Worm (Caenorhabditis elegans) whole organism, late embryonic: ENCODE data around the gene ddx-23.

Source experiments
- C08G9.2 ChIP-seq: sonication (generic microtip); optimal IDR thresholded peaks from 2 replicates; lab custom pipeline; 2016; ENCODE audit warnings: mild to moderate bottlenecking, missing genetic modification characterization, moderate library complexity, missing compliant biosample characterization
- F13H6.1 ChIP-seq: sonication (generic microtip); optimal IDR thresholded peaks from 2 replicates; lab custom pipeline; 2016; ENCODE audit warnings: missing genetic modification characterization, missing compliant biosample characterization
- K02D7.2 ChIP-seq: sonication (generic microtip); optimal IDR thresholded peaks from 2 replicates; lab custom pipeline; 2017; ENCODE audit warnings: mild to moderate bottlenecking, missing genetic modification characterization, missing compliant biosample characterization
- K09A11.1 ChIP-seq: sonication (generic microtip); optimal IDR thresholded peaks from 2 replicates; lab custom pipeline; 2017; ENCODE audit warnings: antibody characterized with exemption, mild to moderate bottlenecking, missing genetic modification characterization, missing compliant biosample characterization; ENCODE audit not compliant: insufficient read depth
- Y22D7AL.16 ChIP-seq: sonication (generic microtip); optimal IDR thresholded peaks from 2 replicates; lab custom pipeline; 2016; ENCODE audit warnings: missing genetic modification characterization, missing compliant biosample characterization
- ahr-1 ChIP-seq: sonication (generic microtip); optimal IDR thresholded peaks from 2 replicates; lab custom pipeline; 2016; ENCODE audit warnings: missing genetic modification characterization, missing compliant biosample characterization
- ama-1 ChIP-seq: fragments of 150-350 bp; optimal IDR thresholded peaks from 2 replicates; lab custom pipeline; 2014
- ceh-14 ChIP-seq: sonication (generic microtip); optimal IDR thresholded peaks from 2 replicates; lab custom pipeline; 2016; ENCODE audit warnings: missing genotype, missing genetic modification characterization, missing compliant biosample characterization
- ceh-18 ChIP-seq: sonication (generic microtip); optimal IDR thresholded peaks from 2 replicates; lab custom pipeline; 2016; ENCODE audit warnings: missing genetic modification characterization, missing compliant biosample characterization
- ceh-2 ChIP-seq: sonication (generic microtip); optimal IDR thresholded peaks from 2 replicates; lab custom pipeline; 2016; ENCODE audit warnings: missing genotype, missing genetic modification characterization, missing compliant biosample characterization
- ceh-24 ChIP-seq: sonication (generic microtip); optimal IDR thresholded peaks from 2 replicates; lab custom pipeline; 2016; ENCODE audit warnings: mild to moderate bottlenecking, missing genetic modification characterization, missing compliant biosample characterization
- ceh-31 ChIP-seq: sonication (generic microtip); optimal IDR thresholded peaks from 2 replicates; lab custom pipeline; 2016; ENCODE audit warnings: missing genetic modification characterization, missing compliant biosample characterization
- ceh-34 ChIP-seq: sonication (generic microtip); optimal IDR thresholded peaks from 2 replicates; lab custom pipeline; 2016; ENCODE audit warnings: mild to moderate bottlenecking, missing genetic modification characterization, missing compliant biosample characterization
- ceh-45 ChIP-seq: fragments of 200-800 bp; sonication (Bioruptor generic); IDR thresholded peaks from 2 replicates; pipeline ENCODE4 v1.3.6; 2022; ENCODE audit warnings: missing genetic modification reagents, missing genetic modification characterization, missing compliant biosample characterization
- ceh-6 ChIP-seq: fragments of 200-800 bp; sonication (Bioruptor generic); optimal IDR thresholded peaks from 2 replicates; lab custom pipeline; 2018; ENCODE audit warnings: mild to moderate bottlenecking, missing genetic modification characterization, missing compliant biosample characterization
- che-1 ChIP-seq: sonication (generic microtip); optimal IDR thresholded peaks from 2 replicates; lab custom pipeline; 2016; ENCODE audit warnings: mild to moderate bottlenecking, missing genetic modification characterization, missing compliant biosample characterization
- dmd-4 ChIP-seq: sonication (generic microtip); optimal IDR thresholded peaks from 2 replicates; lab custom pipeline; 2016; ENCODE audit warnings: borderline replicate concordance, missing genetic modification characterization, missing compliant biosample characterization
- dve-1 ChIP-seq: sonication (generic microtip); optimal IDR thresholded peaks from 2 replicates; lab custom pipeline; 2017; ENCODE audit warnings: antibody characterized with exemption, mild to moderate bottlenecking, missing genetic modification characterization, missing compliant biosample characterization
- elt-2 ChIP-seq: sonication (generic microtip); optimal IDR thresholded peaks from 2 replicates; lab custom pipeline; 2016; ENCODE audit warnings: missing genetic modification reagents, missing genetic modification characterization, missing compliant biosample characterization
- ets-4 ChIP-seq: sonication (generic microtip); optimal IDR thresholded peaks from 2 replicates; lab custom pipeline; 2016; ENCODE audit warnings: missing genetic modification characterization, missing compliant biosample characterization
- eyg-1 ChIP-seq: sonication (generic microtip); optimal IDR thresholded peaks from 2 replicates; lab custom pipeline; 2016; ENCODE audit warnings: missing genotype, missing genetic modification characterization, missing compliant biosample characterization
- fax-1 ChIP-seq: sonication (generic microtip); optimal IDR thresholded peaks from 2 replicates; lab custom pipeline; 2016; ENCODE audit warnings: missing genotype, missing genetic modification characterization, missing compliant biosample characterization
- fkh-10 ChIP-seq: fragments of 150-350 bp; optimal IDR thresholded peaks from 2 replicates; lab custom pipeline; 2014; ENCODE audit warnings: missing biosample characterization, missing genetic modification reagents, missing genetic modification characterization
- fkh-6 ChIP-seq: sonication (generic microtip); optimal IDR thresholded peaks from 2 replicates; lab custom pipeline; 2016; ENCODE audit warnings: missing genetic modification characterization, missing compliant biosample characterization
- hlh-13 ChIP-seq: fragments of 200-800 bp; sonication (Bioruptor generic); optimal IDR thresholded peaks from 2 replicates; lab custom pipeline; 2018; ENCODE audit warnings: mild to moderate bottlenecking, missing genetic modification characterization, missing compliant biosample characterization
- hlh-15 ChIP-seq: sonication (generic microtip); optimal IDR thresholded peaks from 2 replicates; lab custom pipeline; 2016; ENCODE audit warnings: missing genetic modification characterization, missing compliant biosample characterization
- hlh-6 ChIP-seq: sonication (generic microtip); optimal IDR thresholded peaks from 2 replicates; lab custom pipeline; 2016; ENCODE audit warnings: missing genotype, missing genetic modification characterization, missing compliant biosample characterization
- hlh-8 ChIP-seq: sonication (generic microtip); optimal IDR thresholded peaks from 2 replicates; lab custom pipeline; 2016; ENCODE audit warnings: missing genotype, missing genetic modification characterization, missing compliant biosample characterization
- lim-6 ChIP-seq: sonication (generic microtip); optimal IDR thresholded peaks from 2 replicates; lab custom pipeline; 2016; ENCODE audit warnings: missing genetic modification characterization, missing compliant biosample characterization
- lin-11 ChIP-seq: fragments of 200-800 bp; sonication (Bioruptor generic); optimal IDR thresholded peaks from 2 replicates; lab custom pipeline; 2018; ENCODE audit warnings: mild to moderate bottlenecking, missing genetic modification characterization, missing compliant biosample characterization
- nhr-11 ChIP-seq: fragments of 150-350 bp; optimal IDR thresholded peaks from 2 replicates; lab custom pipeline; 2014; ENCODE audit warnings: missing biosample characterization, missing genetic modification characterization
- odd-2 ChIP-seq: sonication (generic microtip); optimal IDR thresholded peaks from 2 replicates; lab custom pipeline; 2017; ENCODE audit warnings: antibody characterized with exemption, mild to moderate bottlenecking, missing genetic modification characterization, missing compliant biosample characterization
- pag-3 ChIP-seq: sonication (generic microtip); optimal IDR thresholded peaks from 2 replicates; lab custom pipeline; 2016; ENCODE audit warnings: missing compliant biosample characterization, missing genetic modification characterization, borderline replicate concordance
- pat-9 ChIP-seq: fragments of 200-800 bp; sonication (Bioruptor generic); optimal IDR thresholded peaks from 2 replicates; lab custom pipeline; 2018; ENCODE audit warnings: mild to moderate bottlenecking, missing genetic modification characterization, moderate library complexity, missing compliant biosample characterization
- pax-1 ChIP-seq: fragments of 150-350 bp; optimal IDR thresholded peaks from 2 replicates; lab custom pipeline; 2014; ENCODE audit warnings: missing biosample characterization, missing genetic modification characterization
- pha-2 ChIP-seq: sonication (generic microtip); optimal IDR thresholded peaks from 2 replicates; lab custom pipeline; 2017; ENCODE audit warnings: mild to moderate bottlenecking, missing genetic modification characterization, missing compliant biosample characterization
- pha-4 ChIP-seq: fragments of 150-350 bp; optimal IDR thresholded peaks from 2 replicates; lab custom pipeline; 2018; ENCODE audit warnings: missing biosample characterization, missing genetic modification reagents, missing genetic modification characterization
- pqm-1 ChIP-seq: sonication (generic microtip); optimal IDR thresholded peaks from 2 replicates; lab custom pipeline; 2016; ENCODE audit warnings: missing genetic modification characterization, missing compliant biosample characterization
- pros-1 ChIP-seq: fragments of 150-350 bp; optimal IDR thresholded peaks from 2 replicates; lab custom pipeline; 2014; ENCODE audit warnings: missing biosample characterization, missing genetic modification reagents, missing genetic modification characterization
- ref-2 ChIP-seq: sonication (generic microtip); optimal IDR thresholded peaks from 2 replicates; lab custom pipeline; 2016; ENCODE audit warnings: missing genetic modification characterization, missing compliant biosample characterization
- rnt-1 ChIP-seq: sonication (generic microtip); optimal IDR thresholded peaks from 2 replicates; lab custom pipeline; 2016; ENCODE audit warnings: missing genetic modification characterization, missing compliant biosample characterization
- sdc-2 ChIP-seq: sonication (generic microtip); optimal IDR thresholded peaks from 2 replicates; lab custom pipeline; 2016; ENCODE audit warnings: missing genotype, missing genetic modification characterization, missing compliant biosample characterization
- sox-2 ChIP-seq: fragments of 200-800 bp; sonication (Bioruptor generic); IDR thresholded peaks from 2 replicates; pipeline ENCODE4 v1.3.6; 2022; ENCODE audit warnings: missing genetic modification reagents, missing genetic modification characterization, missing compliant biosample characterization
- sox-4 ChIP-seq: sonication (generic microtip); optimal IDR thresholded peaks from 2 replicates; lab custom pipeline; 2017; ENCODE audit warnings: mild to moderate bottlenecking, missing genetic modification characterization, inconsistent platforms, missing compliant biosample characterization
- syd-9 ChIP-seq: sonication (generic microtip); optimal IDR thresholded peaks from 2 replicates; lab custom pipeline; 2016; ENCODE audit warnings: mild to moderate bottlenecking, missing genetic modification characterization, moderate library complexity, missing compliant biosample characterization
- unc-42 ChIP-seq: sonication (generic microtip); optimal IDR thresholded peaks from 2 replicates; lab custom pipeline; 2016; ENCODE audit warnings: missing genotype, missing genetic modification characterization, missing compliant biosample characterization
- unc-55 ChIP-seq: sonication (generic microtip); optimal IDR thresholded peaks from 2 replicates; lab custom pipeline; 2017; ENCODE audit warnings: missing biosample characterization, missing genetic modification reagents, missing genetic modification characterization
- unc-86 ChIP-seq: sonication (generic microtip); optimal IDR thresholded peaks from 2 replicates; lab custom pipeline; 2016; ENCODE audit warnings: missing genetic modification characterization, missing compliant biosample characterization
- zip-5 ChIP-seq: sonication (generic microtip); optimal IDR thresholded peaks from 2 replicates; lab custom pipeline; 2016; ENCODE audit warnings: missing genetic modification characterization, missing compliant biosample characterization

The ddx-23 gene

DNA sequence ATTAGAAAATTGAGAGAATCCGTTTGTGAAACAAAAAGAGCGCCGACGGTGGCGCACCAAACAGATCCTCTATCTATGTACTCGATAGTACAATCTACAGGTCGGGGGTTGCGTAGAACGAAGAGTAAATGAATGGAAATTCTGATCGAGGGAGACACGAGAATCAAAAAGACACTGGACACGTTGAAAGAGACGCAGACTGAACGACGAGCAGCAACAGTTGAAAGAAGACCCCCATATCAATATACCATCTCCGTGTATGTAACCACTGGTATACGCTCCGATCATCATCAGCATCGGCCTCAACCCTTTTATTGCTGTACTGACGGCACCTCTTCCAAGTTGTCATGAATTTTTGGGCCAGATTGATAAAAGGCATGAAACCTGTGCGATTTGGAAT is 16.8 kb downstream of the ddx-23 start:
- TF ChIP-seq ref-2 (tag; lab: Kevin White, UChicago) (no peak), fax-1 (no peak), F13H6.1 (no peak), elt-2 (tag; lab: Kevin White, UChicago) (no peak), nhr-11 (tag; lab: Kevin White, UChicago) (no peak), sdc-2 (tag; lab: Kevin White, UChicago) (no peak), ceh-45 (GFP tag; lab: Robert Waterston, UW) (no peak), pqm-1 (no peak), pat-9 (tag; lab: Kevin White, UChicago) (no peak), sox-4 (tag; lab: Kevin White, UChicago) (no peak), pha-2 (tag; lab: Kevin White, UChicago) (no peak), ceh-6 (GFP tag; lab: Kevin White, UChicago) (no peak), ahr-1 (tag; lab: Kevin White, UChicago) (no peak), ceh-14 (tag; lab: Kevin White, UChicago) (no peak), unc-86 (tag; lab: Kevin White, UChicago) (no peak), unc-42 (tag; lab: Kevin White, UChicago) (no peak), hlh-13 (no peak), hlh-8 (no peak)
- TF ChIP-seq, all 69 proteins: peak for 0

DNA sequence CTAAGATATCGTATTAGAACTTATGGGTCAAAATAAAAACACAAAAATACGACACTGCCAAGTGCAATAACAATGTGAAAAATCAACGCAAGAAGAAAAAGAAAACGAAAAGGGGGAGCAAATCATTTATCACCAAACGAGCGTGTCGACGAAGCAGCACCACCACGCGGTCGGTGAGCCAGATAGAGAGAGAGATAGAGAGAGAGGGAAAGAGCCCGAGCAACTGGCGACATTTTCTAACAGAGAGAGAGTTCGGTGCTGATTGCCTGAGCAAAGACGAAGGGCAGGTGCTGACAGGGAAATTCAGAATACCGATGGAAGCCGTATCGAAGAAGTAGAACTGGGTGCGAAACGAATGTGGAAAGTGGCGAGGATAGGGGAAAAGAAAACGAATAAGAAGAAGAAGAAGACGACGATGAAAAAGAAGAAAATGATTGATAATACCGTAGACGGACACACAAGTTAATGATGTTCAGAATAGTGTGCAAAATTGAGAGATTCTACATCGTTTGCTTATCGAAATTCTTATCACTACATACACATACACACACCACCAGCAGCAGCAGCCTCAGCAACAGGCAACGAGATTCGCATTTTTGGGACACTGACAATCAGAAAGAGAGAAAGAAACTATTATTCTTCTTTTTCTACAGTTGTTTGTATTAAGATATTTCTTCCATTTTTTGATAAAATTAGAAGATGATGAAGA is 17.8 kb downstream of the ddx-23 start:
- TF ChIP-seq ceh-34 (tag; lab: Kevin White, UChicago), result peak; percentile 23
- no peak for TF ChIP-seq ceh-6 (GFP tag; lab: Kevin White, UChicago)
- TF ChIP-seq hlh-15 (tag; lab: Kevin White, UChicago), result no peak
- no peak for TF ChIP-seq K09A11.1 (tag; lab: Kevin White, UChicago)
- TF ChIP-seq rnt-1, result peak; percentile 49
- TF ChIP-seq fax-1, result no peak
- peak; percentile 46 for TF ChIP-seq C08G9.2 (tag; lab: Kevin White, UChicago)
- TF ChIP-seq ceh-24, result no peak
- no peak for TF ChIP-seq hlh-8
- TF ChIP-seq eyg-1 (tag; lab: Kevin White, UChicago), result no peak
- no peak for TF ChIP-seq pros-1 (tag; lab: Kevin White, UChicago)
- no peak for TF ChIP-seq che-1 (tag; lab: Kevin White, UChicago)
- no peak for TF ChIP-seq ama-1 (lab: Kevin White, UChicago)
- TF ChIP-seq fkh-10 (GFP tag; lab: Kevin White, UChicago), result no peak
- no peak for TF ChIP-seq hlh-13
- TF ChIP-seq unc-55 (GFP tag; lab: Kevin White, UChicago), result no peak
- TF ChIP-seq syd-9, result no peak
- no peak for TF ChIP-seq fkh-6 (tag; lab: Kevin White, UChicago)
- no peak for TF ChIP-seq hlh-6 (tag; lab: Kevin White, UChicago)
- TF ChIP-seq F13H6.1, result no peak
- no peak for TF ChIP-seq Y22D7AL.16 (tag; lab: Kevin White, UChicago)
- TF ChIP-seq K02D7.2 (tag; lab: Kevin White, UChicago), result no peak
- no peak for TF ChIP-seq ceh-2
- TF ChIP-seq pqm-1, result no peak
- TF ChIP-seq pha-2 (tag; lab: Kevin White, UChicago), result no peak
- TF ChIP-seq lin-11 (tag; lab: Kevin White, UChicago), result no peak
- no peak for TF ChIP-seq dve-1 (tag; lab: Kevin White, UChicago)
- TF ChIP-seq odd-2, result no peak
- no peak for TF ChIP-seq pat-9 (tag; lab: Kevin White, UChicago)
- TF ChIP-seq elt-2 (tag; lab: Kevin White, UChicago), result peak; percentile 89
- TF ChIP-seq pha-4 (tag; lab: Kevin White, UChicago), result no peak
- no peak for TF ChIP-seq ceh-31 (tag; lab: Kevin White, UChicago)
- TF ChIP-seq lim-6 (tag; lab: Kevin White, UChicago), result no peak
- TF ChIP-seq unc-42 (tag; lab: Kevin White, UChicago), result no peak
- no peak for TF ChIP-seq dmd-4 (tag; lab: Kevin White, UChicago)
- no peak for TF ChIP-seq ceh-14 (tag; lab: Kevin White, UChicago)
- TF ChIP-seq ceh-45 (GFP tag; lab: Robert Waterston, UW), result no peak
- no peak for TF ChIP-seq nhr-11 (tag; lab: Kevin White, UChicago)
- no peak for TF ChIP-seq pag-3
- TF ChIP-seq sox-2 (GFP tag; lab: Robert Waterston, UW), result no peak
- no peak for TF ChIP-seq pax-1
- no peak for TF ChIP-seq unc-86 (tag; lab: Kevin White, UChicago)
- peak; percentile 26 for TF ChIP-seq ets-4 (tag; lab: Kevin White, UChicago)
- TF ChIP-seq ceh-18 (tag; lab: Kevin White, UChicago), result peak; percentile 63
- TF ChIP-seq zip-5, result no peak
